Fruit fly (Drosophila melanogaster): Measurements from ENCODE around the gene GIIIspla2.

The GIIIspla2 gene

dm6 chrX:8202724-8203362, 45.4 kb downstream of the GIIIspla2 start:
- TF ChIP-seq insv (optimal IDR thresholded peaks at IDR 0.05) (no peak), Sin3A (optimal IDR thresholded peaks at IDR 0.05) (no peak), ttk (optimal IDR thresholded peaks at IDR 0.05) (no peak), h (optimal IDR thresholded peaks at IDR 0.05) (no peak), psq (optimal IDR thresholded peaks at IDR 0.05) (no peak), Myc (optimal IDR thresholded peaks at IDR 0.05) (no peak)

dm6 chrX:8205625-8206252, 48.3 kb downstream of the GIIIspla2 start:
- TF ChIP-seq ttk (optimal IDR thresholded peaks at IDR 0.05) = no peak
- TF ChIP-seq Myc (optimal IDR thresholded peaks at IDR 0.05) = no peak
- TF ChIP-seq psq (optimal IDR thresholded peaks at IDR 0.05) = no peak
- no peak for TF ChIP-seq Sin3A (optimal IDR thresholded peaks at IDR 0.05)
- no peak for TF ChIP-seq insv (optimal IDR thresholded peaks at IDR 0.05)
- no peak for TF ChIP-seq h (optimal IDR thresholded peaks at IDR 0.05)

- TF ChIP-seq psq (optimal IDR thresholded peaks at IDR 0.05) (no peak), h (optimal IDR thresholded peaks at IDR 0.05) (no peak), ttk (optimal IDR thresholded peaks at IDR 0.05) (no peak), insv (optimal IDR thresholded peaks at IDR 0.05) (no peak), Sin3A (optimal IDR thresholded peaks at IDR 0.05) (no peak), Myc (optimal IDR thresholded peaks at IDR 0.05) (no peak)
Observed at dm6 chrX:8206561-8206960, 49.1 kb downstream of the GIIIspla2 start.

dm6 chrX:8207054-8207453, 49.6 kb downstream of the GIIIspla2 start:
- TF ChIP-seq insv (optimal IDR thresholded peaks at IDR 0.05) = no peak
- TF ChIP-seq h (optimal IDR thresholded peaks at IDR 0.05) = no peak
- TF ChIP-seq Myc (optimal IDR thresholded peaks at IDR 0.05) = no peak
- TF ChIP-seq psq (optimal IDR thresholded peaks at IDR 0.05) = no peak
- TF ChIP-seq Sin3A (optimal IDR thresholded peaks at IDR 0.05) = no peak
- TF ChIP-seq ttk (optimal IDR thresholded peaks at IDR 0.05) = no peak
